Worm (Caenorhabditis elegans): ENCODE results near the gene cyp-31A5.

cyp-31A5 gene

DNA sequence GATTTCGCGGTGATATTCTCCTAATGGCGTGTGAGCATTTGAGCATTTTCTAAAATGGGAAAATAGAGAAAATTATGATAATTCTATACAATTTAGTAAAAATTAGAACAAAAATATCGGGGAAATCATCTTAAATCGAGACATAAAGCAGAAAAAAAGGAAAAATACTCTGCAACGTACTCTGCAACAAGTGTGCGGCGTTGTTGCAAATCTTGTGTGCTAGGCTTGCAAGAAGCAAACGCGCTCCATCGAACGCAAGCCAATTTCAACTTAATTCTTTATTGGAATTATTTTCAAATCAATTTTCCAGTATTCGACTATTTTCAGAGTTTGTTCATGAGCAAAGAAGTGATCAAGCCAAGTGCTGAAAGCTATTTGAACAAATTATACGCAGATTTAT, 15.0 kb upstream of the cyp-31A5 start, which contains the start of the genes Y62E10A.20, Y62E10A.23 and mdt-9 (continued):
- TF ChIP-seq dpl-1 (GFP tag; optimal IDR thresholded peaks at IDR 0.05) (peak; percentile 63 to 76 (median 75)), irx-1 (tag; optimal IDR thresholded peaks at IDR 0.05) (peak; percentile 54), fkh-8 (tag; optimal IDR thresholded peaks at IDR 0.05) (peak; percentile 77), ces-1 (GFP tag; optimal IDR thresholded peaks at IDR 0.05) (no peak), tbx-2 (tag; optimal IDR thresholded peaks at IDR 0.05) (peak; percentile 75), fos-1 (tag; optimal IDR thresholded peaks at IDR 0.05) (peak; percentile 67), efl-1 (optimal IDR thresholded peaks at IDR 0.05) (peak; percentile 75 to 76), efl-1 (GFP tag; optimal IDR thresholded peaks at IDR 0.05 in 1 of 2) (peak; percentile 70 to 97), nhr-84 (tag; optimal IDR thresholded peaks at IDR 0.05) (no peak), vab-15 (tag; optimal IDR thresholded peaks at IDR 0.05) (peak; percentile 69), ztf-4 (tag; optimal IDR thresholded peaks at IDR 0.05) (no peak), dsc-1 (tag; optimal IDR thresholded peaks at IDR 0.05) (peak; percentile 78), ceh-82 (tag; optimal IDR thresholded peaks at IDR 0.05) (peak; percentile 69 to 86 (median 80)), hlh-17 (GFP tag; optimal IDR thresholded peaks at IDR 0.05; ENCODE audit: borderline replicate concordance) (no peak), hlh-4 (tag; optimal IDR thresholded peaks at IDR 0.05) (no peak), alr-1 (tag; optimal IDR thresholded peaks at IDR 0.05; ENCODE audit: borderline replicate concordance) (no peak), ceh-88 (GFP tag; IDR thresholded peaks at IDR 0.05) (no peak), lin-39 (tag; optimal IDR thresholded peaks at IDR 0.05) (peak; percentile 58), zip-4 (GFP tag; optimal IDR thresholded peaks at IDR 0.05) (no peak), lin-15B (tag; optimal IDR thresholded peaks at IDR 0.05) (peak; percentile 89), mab-9 (GFP tag; IDR thresholded peaks at IDR 0.05) (no peak), nhr-76 (tag; optimal IDR thresholded peaks at IDR 0.05) (no peak), ztf-11 (tag; optimal IDR thresholded peaks at IDR 0.05) (peak in 1 of 2 experiments; percentile 47), Y116A8C.19 (tag; optimal IDR thresholded peaks at IDR 0.05; ENCODE audit: borderline replicate concordance) (no peak), rnt-1 (tag; optimal IDR thresholded peaks at IDR 0.05) (peak; percentile 85), snpc-4 (tag; optimal IDR thresholded peaks at IDR 0.05) (peak; percentile 28), ceh-90 (tag; optimal IDR thresholded peaks at IDR 0.05) (no peak), snu-23 (GFP tag; optimal IDR thresholded peaks at IDR 0.05) (peak; percentile 83), blmp-1 (tag; optimal IDR thresholded peaks at IDR 0.05) (peak; percentile 75), pag-3 (tag; optimal IDR thresholded peaks at IDR 0.05; ENCODE audit: borderline replicate concordance, insufficient read depth) (no peak), isw-1 (GFP tag; IDR thresholded peaks at IDR 0.05) (peak; percentile 59), sox-4 (tag; optimal IDR thresholded peaks at IDR 0.05) (peak; percentile 18), hpl-2 (GFP tag; optimal IDR thresholded peaks at IDR 0.05) (peak; percentile 47), aly-2 (tag; optimal IDR thresholded peaks at IDR 0.05) (peak; percentile 42), swsn-7 (tag; optimal IDR thresholded peaks at IDR 0.05) (peak; percentile 74), efl-3 (GFP tag; optimal IDR thresholded peaks at IDR 0.05) (no peak), nhr-237 (tag; optimal IDR thresholded peaks at IDR 0.05) (no peak), aha-1 (tag; optimal IDR thresholded peaks at IDR 0.05) (no peak), grh-1 (GFP tag; IDR thresholded peaks at IDR 0.05) (0 out of 2 replicates have a peak, but pooled peaks have one; percentile 32), F16B12.6 (tag; optimal IDR thresholded peaks at IDR 0.05) (peak; percentile 19), unc-62 (GFP tag; optimal IDR thresholded peaks at IDR 0.05) (no peak), mef-2 (tag; optimal IDR thresholded peaks at IDR 0.05) (no peak), lin-35 (GFP tag; optimal IDR thresholded peaks at IDR 0.05) (peak; percentile 78 to 87)

ce11 chrIV:13386903-13387302, 14.2 kb upstream of the cyp-31A5 start, which contains the start of gene lsm-3:
Gene lsm-3, plus strand, starts transcription at chrIV:13387203.
- no peak for TF ChIP-seq ceh-63 (GFP tag; optimal IDR thresholded peaks at IDR 0.05)
- no peak for TF ChIP-seq F16B12.6 (tag; optimal IDR thresholded peaks at IDR 0.05)
- no peak for TF ChIP-seq ceh-90 (tag; optimal IDR thresholded peaks at IDR 0.05)
